Worm (Caenorhabditis elegans): ENCODE measurements around the gene msp-45.

The msp-45 gene

ce11 chrII:5201922-5202562 is 45.2 kb upstream of the msp-45 start (continued):
- no peak for TF ChIP-seq snpc-4 (tag; optimal IDR thresholded peaks at IDR 0.05)
- TF ChIP-seq dpl-1 (GFP tag; optimal IDR thresholded peaks at IDR 0.05): no peak
- TF ChIP-seq ceh-63 (GFP tag; optimal IDR thresholded peaks at IDR 0.05): no peak
- TF ChIP-seq tbx-2 (tag; optimal IDR thresholded peaks at IDR 0.05): no peak
- TF ChIP-seq nhr-71 (tag; optimal IDR thresholded peaks at IDR 0.05): peak; percentile 44
- TF ChIP-seq nhr-85 (tag): peak; percentile 67
- TF ChIP-seq nhr-237 (tag; optimal IDR thresholded peaks at IDR 0.05): no peak
- TF ChIP-seq C34B4.2 (tag; optimal IDR thresholded peaks at IDR 0.05): no peak
- peak; percentile 16 for TF ChIP-seq nhr-20 (tag; optimal IDR thresholded peaks at IDR 0.05)
- TF ChIP-seq nhr-90 (tag; optimal IDR thresholded peaks at IDR 0.05; ENCODE audit: poor library complexity): peak; percentile 42
- TF ChIP-seq hlh-4 (tag; optimal IDR thresholded peaks at IDR 0.05): no peak
- TF ChIP-seq unc-62 (GFP tag; optimal IDR thresholded peaks at IDR 0.05): no peak
- TF ChIP-seq dsc-1 (tag; optimal IDR thresholded peaks at IDR 0.05): peak; percentile 50
- no peak for TF ChIP-seq pag-3 (tag; optimal IDR thresholded peaks at IDR 0.05; ENCODE audit: borderline replicate concordance, insufficient read depth)
- no peak for TF ChIP-seq nhr-84 (tag; optimal IDR thresholded peaks at IDR 0.05)
- TF ChIP-seq jun-1 (tag; optimal IDR thresholded peaks at IDR 0.05): peak; percentile 61
- TF ChIP-seq C16A3.4 (tag; optimal IDR thresholded peaks at IDR 0.05): no peak
- TF ChIP-seq irx-1 (tag; optimal IDR thresholded peaks at IDR 0.05): no peak
- TF ChIP-seq pax-3 (tag; optimal IDR thresholded peaks at IDR 0.05): no peak
- no peak for TF ChIP-seq lin-39 (tag; optimal IDR thresholded peaks at IDR 0.05)
- TF ChIP-seq unc-98 (GFP tag; IDR thresholded peaks at IDR 0.05): no peak
- TF ChIP-seq xbp-1 (tag; optimal IDR thresholded peaks at IDR 0.05): no peak
- TF ChIP-seq hpl-2 (GFP tag; optimal IDR thresholded peaks at IDR 0.05): no peak
- no peak for TF ChIP-seq Y116A8C.19 (tag; optimal IDR thresholded peaks at IDR 0.05; ENCODE audit: borderline replicate concordance)
- TF ChIP-seq efl-1 (optimal IDR thresholded peaks at IDR 0.05): no peak
- TF ChIP-seq efl-1 (GFP tag; optimal IDR thresholded peaks at IDR 0.05 in 1 of 2): no peak
- no peak for TF ChIP-seq sox-4 (tag; optimal IDR thresholded peaks at IDR 0.05)
- no peak for TF ChIP-seq unc-86 (tag; optimal IDR thresholded peaks at IDR 0.05)
- TF ChIP-seq sptf-1 (tag; optimal IDR thresholded peaks at IDR 0.05): no peak
- peak; percentile 16 for TF ChIP-seq nhr-47 (tag; optimal IDR thresholded peaks at IDR 0.05)
- TF ChIP-seq ztf-11 (tag; optimal IDR thresholded peaks at IDR 0.05): no peak
- TF ChIP-seq ceh-90 (tag; optimal IDR thresholded peaks at IDR 0.05): no peak
- no peak for TF ChIP-seq swsn-7 (tag; optimal IDR thresholded peaks at IDR 0.05)
- TF ChIP-seq ztf-4 (tag; optimal IDR thresholded peaks at IDR 0.05): no peak
- no peak for TF ChIP-seq nhr-28 (tag; optimal IDR thresholded peaks at IDR 0.05)
- TF ChIP-seq grh-1 (GFP tag; IDR thresholded peaks at IDR 0.05): no peak
- TF ChIP-seq alr-1 (tag; optimal IDR thresholded peaks at IDR 0.05; ENCODE audit: borderline replicate concordance): no peak
- TF ChIP-seq nhr-19 (GFP tag; conservative IDR thresholded peaks at IDR 0.05): no peak
- TF ChIP-seq tlp-1 (tag; optimal IDR thresholded peaks at IDR 0.05): peak; percentile 69
- TF ChIP-seq egl-13 (tag; optimal IDR thresholded peaks at IDR 0.05): no peak
- TF ChIP-seq nhr-11 (tag; optimal IDR thresholded peaks at IDR 0.05): no peak
- no peak for TF ChIP-seq nhr-76 (tag; optimal IDR thresholded peaks at IDR 0.05)
- TF ChIP-seq lin-13 (GFP tag; optimal IDR thresholded peaks at IDR 0.05): no peak
- no peak for TF ChIP-seq egl-27 (tag; optimal IDR thresholded peaks at IDR 0.05)
- no peak for TF ChIP-seq nhr-77 (tag; optimal IDR thresholded peaks at IDR 0.05)
- TF ChIP-seq unc-30 (tag; optimal IDR thresholded peaks at IDR 0.05): no peak
- TF ChIP-seq aha-1 (tag; optimal IDR thresholded peaks at IDR 0.05): no peak
- no peak for TF ChIP-seq ceh-88 (GFP tag; IDR thresholded peaks at IDR 0.05)
- TF ChIP-seq snu-23 (GFP tag; optimal IDR thresholded peaks at IDR 0.05): no peak
- TF ChIP-seq pqm-1 (tag; optimal IDR thresholded peaks at IDR 0.05): peak; percentile 82
- no peak for TF ChIP-seq nhr-12 (tag; optimal IDR thresholded peaks at IDR 0.05)
- TF ChIP-seq isw-1 (GFP tag; IDR thresholded peaks at IDR 0.05): no peak
- no peak for TF ChIP-seq lir-3 (tag; optimal IDR thresholded peaks at IDR 0.05; ENCODE audit: poor library complexity)
- TF ChIP-seq ceh-82 (tag; optimal IDR thresholded peaks at IDR 0.05): no peak

All from whole organism, L1 larva.